Worm (Caenorhabditis elegans) whole organism, L3 larva: ENCODE data around the gene F49C5.7.

ENCODE experiments used
- R02D3.7 ChIP-seq: fragments of 150-350 bp; optimal IDR thresholded peaks from 2 replicates; lab custom pipeline; 2014; ENCODE audit warnings: missing biosample characterization, missing genetic modification characterization
- ama-1 ChIP-seq: fragments of 150-350 bp; optimal IDR thresholded peaks from 2 replicates; lab custom pipeline; 2018
- ceh-16 ChIP-seq: sonication (generic microtip); optimal IDR thresholded peaks from 2 replicates; lab custom pipeline; 2017; ENCODE audit warnings: missing biosample characterization, missing genetic modification characterization
- ceh-28 ChIP-seq: fragments of 150-350 bp; optimal IDR thresholded peaks from 2 replicates; lab custom pipeline; 2014; ENCODE audit warnings: missing biosample characterization, missing genetic modification reagents, missing genetic modification characterization
- ceh-82 ChIP-seq: fragments of 150-350 bp; optimal IDR thresholded peaks from 2 replicates; lab custom pipeline; 2014; ENCODE audit warnings: missing biosample characterization, missing genetic modification characterization
- daf-12 ChIP-seq: fragments of 150-350 bp; optimal IDR thresholded peaks from 2 replicates; lab custom pipeline; 2014; ENCODE audit warnings: missing biosample characterization, missing genetic modification reagents, missing genetic modification characterization
- egl-27 ChIP-seq: sonication (generic microtip); optimal IDR thresholded peaks from 4 replicates; lab custom pipeline; 2017; ENCODE audit warnings: missing biosample characterization, missing genetic modification reagents, missing genetic modification characterization
- egl-5 ChIP-seq: fragments of 150-350 bp; optimal IDR thresholded peaks from 2 replicates; lab custom pipeline; 2017; ENCODE audit warnings: missing biosample characterization, missing genetic modification reagents, missing genetic modification characterization, inconsistent platforms
- elt-1 ChIP-seq: fragments of 150-350 bp; optimal IDR thresholded peaks from 2 replicates; lab custom pipeline; 2014; ENCODE audit warnings: missing biosample characterization, missing genetic modification characterization
- elt-2 ChIP-seq: sonication (generic microtip); optimal IDR thresholded peaks from 2 replicates; lab custom pipeline; 2016; ENCODE audit warnings: missing genetic modification reagents, mild to moderate bottlenecking, missing genetic modification characterization, missing compliant biosample characterization
- elt-3 ChIP-seq, 3 experiments: fragments of 150-350 bp in 1 of 3; sonication (generic microtip) in 2 of 3; optimal IDR thresholded peaks; 2 replicates in 2 of 3; 4 replicates in 1 of 3; lab custom pipeline; 2014 to 2017; ENCODE audit warnings: missing biosample characterization in 3 of 3, missing genetic modification characterization in 3 of 3
- fkh-10 ChIP-seq: sonication (generic microtip); optimal IDR thresholded peaks from 2 replicates; lab custom pipeline; 2017; ENCODE audit warnings: missing biosample characterization, missing genetic modification reagents, missing genetic modification characterization
- fkh-2 ChIP-seq: fragments of 150-350 bp; optimal IDR thresholded peaks from 2 replicates; lab custom pipeline; 2014; ENCODE audit warnings: missing biosample characterization, missing genetic modification reagents, missing genetic modification characterization
- hmg-11 ChIP-seq: sonication (generic microtip); optimal IDR thresholded peaks from 2 replicates; lab custom pipeline; 2016; ENCODE audit warnings: missing genetic modification characterization, missing compliant biosample characterization
- jun-1 ChIP-seq: fragments of 150-350 bp; optimal IDR thresholded peaks from 2 replicates; lab custom pipeline; 2014; ENCODE audit warnings: missing biosample characterization, missing genetic modification reagents, missing genetic modification characterization
- mdl-1 ChIP-seq: fragments of 150-350 bp; optimal IDR thresholded peaks from 2 replicates; lab custom pipeline; 2014; ENCODE audit warnings: missing biosample characterization, missing genetic modification characterization
- mml-1 ChIP-seq: fragments of 150-350 bp; sonication (generic microtip); optimal IDR thresholded peaks from 3 replicates; lab custom pipeline; 2014; ENCODE audit warnings: missing biosample characterization, missing genetic modification characterization
- nfya-1 ChIP-seq: sonication (generic microtip); optimal IDR thresholded peaks from 2 replicates; lab custom pipeline; 2017; ENCODE audit warnings: missing genetic modification characterization, mild to moderate bottlenecking, missing compliant biosample characterization, antibody characterized with exemption, moderate library complexity; ENCODE audit not compliant: insufficient read depth
- nhr-11 ChIP-seq: fragments of 150-350 bp; optimal IDR thresholded peaks from 2 replicates; lab custom pipeline; 2014; ENCODE audit warnings: missing biosample characterization, missing genetic modification characterization
- nhr-12 ChIP-seq: fragments of 150-350 bp; optimal IDR thresholded peaks from 2 replicates; lab custom pipeline; 2014; ENCODE audit warnings: missing biosample characterization, missing genetic modification characterization
- nhr-237 ChIP-seq: fragments of 150-350 bp; optimal IDR thresholded peaks from 2 replicates; lab custom pipeline; 2014; ENCODE audit warnings: missing biosample characterization, missing genetic modification characterization
- nhr-25 ChIP-seq: sonication (generic microtip); optimal IDR thresholded peaks from 2 replicates; lab custom pipeline; 2017; ENCODE audit warnings: missing biosample characterization, missing genetic modification characterization
- nhr-28 ChIP-seq: fragments of 150-350 bp; optimal IDR thresholded peaks from 2 replicates; lab custom pipeline; 2014; ENCODE audit warnings: missing biosample characterization, missing genetic modification characterization
- nhr-43 ChIP-seq: sonication (generic microtip); optimal IDR thresholded peaks from 2 replicates; lab custom pipeline; 2016; ENCODE audit warnings: mild to moderate bottlenecking, missing genetic modification characterization, missing compliant biosample characterization; ENCODE audit not compliant: poor library complexity, severe bottlenecking
- nhr-67 ChIP-seq: fragments of 150-350 bp; optimal IDR thresholded peaks from 2 replicates; lab custom pipeline; 2014; ENCODE audit warnings: missing biosample characterization, missing genetic modification characterization
- nhr-76 ChIP-seq: fragments of 150-350 bp; sonication (generic microtip); optimal IDR thresholded peaks from 5 replicates; lab custom pipeline; 2014; ENCODE audit warnings: missing biosample characterization, missing genetic modification characterization
- nhr-77 ChIP-seq: fragments of 150-350 bp; optimal IDR thresholded peaks from 2 replicates; lab custom pipeline; 2014; ENCODE audit warnings: missing biosample characterization, missing genetic modification characterization
- pha-4 ChIP-seq: fragments of 150-350 bp; optimal IDR thresholded peaks from 2 replicates; lab custom pipeline; 2014; ENCODE audit warnings: missing biosample characterization, missing genetic modification reagents, missing genetic modification characterization
- pqm-1 ChIP-seq: fragments of 150-350 bp; optimal IDR thresholded peaks from 2 replicates; lab custom pipeline; 2017; ENCODE audit warnings: missing biosample characterization, missing genetic modification characterization, inconsistent platforms
- sea-2 ChIP-seq: fragments of 150-350 bp; sonication (generic microtip); optimal IDR thresholded peaks from 4 replicates; lab custom pipeline; 2014; ENCODE audit warnings: missing biosample characterization, missing genetic modification reagents, missing genetic modification characterization
- skn-1 ChIP-seq: fragments of 150-350 bp; optimal IDR thresholded peaks from 2 replicates; lab custom pipeline; 2014; ENCODE audit warnings: missing biosample characterization, missing genetic modification characterization
- snpc-4 ChIP-seq: fragments of 150-350 bp; optimal IDR thresholded peaks from 2 replicates; lab custom pipeline; 2014; ENCODE audit warnings: missing biosample characterization, missing genetic modification characterization
- tbx-2 ChIP-seq: sonication (generic microtip); optimal IDR thresholded peaks from 2 replicates; lab custom pipeline; 2016; ENCODE audit warnings: mild to moderate bottlenecking, missing genetic modification characterization, missing compliant biosample characterization
- unc-39 ChIP-seq: sonication (generic microtip); optimal IDR thresholded peaks from 4 replicates; lab custom pipeline; 2017; ENCODE audit warnings: missing biosample characterization, missing genetic modification characterization
- unc-62 ChIP-seq: fragments of 150-350 bp; sonication (generic microtip); optimal IDR thresholded peaks from 4 replicates; lab custom pipeline; 2014; ENCODE audit warnings: missing biosample characterization, missing genetic modification reagents, missing genetic modification characterization
- zag-1 ChIP-seq: fragments of 150-350 bp; optimal IDR thresholded peaks from 2 replicates; lab custom pipeline; 2014; ENCODE audit warnings: missing biosample characterization, missing genetic modification characterization
- ztf-4 ChIP-seq: fragments of 150-350 bp; optimal IDR thresholded peaks from 2 replicates; lab custom pipeline; 2014; ENCODE audit warnings: missing biosample characterization, missing genetic modification characterization

Gene F49C5.7

DNA sequence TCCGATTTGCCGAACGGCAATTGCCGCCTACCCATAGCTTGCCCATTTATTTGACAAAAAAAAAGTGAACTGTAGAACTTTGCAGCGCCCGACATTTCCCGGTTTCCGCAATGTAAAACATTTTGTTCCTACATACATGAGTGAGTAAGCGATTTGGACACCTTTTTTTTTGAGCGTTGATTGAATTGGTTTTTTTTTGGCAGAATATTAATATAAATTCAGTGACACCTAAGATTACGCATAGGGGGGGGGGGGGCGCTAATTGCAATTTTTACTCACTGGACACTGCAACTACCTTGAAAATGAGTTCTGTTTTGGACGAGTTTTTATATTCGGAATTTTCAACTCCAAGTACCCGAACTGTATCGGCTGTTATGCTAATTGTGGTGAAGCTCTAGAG, 40.4 kb upstream of the F49C5.7 start, which contains the start of gene srx-118:
TSS of gene srx-118 (plus strand) at position 301 of the 400 bp plus-strand sequence.
- TF ChIP-seq ceh-28 (tag; lab: Kevin White, UChicago) (no peak), R02D3.7 (no peak), pha-4 (tag; lab: Kevin White, UChicago) (no peak), nfya-1 (tag; lab: Kevin White, UChicago) (no peak), sea-2 (GFP tag; lab: Kevin White, UChicago) (no peak), mdl-1 (no peak), fkh-2 (tag; lab: Kevin White, UChicago) (no peak), nhr-28 (tag; lab: Kevin White, UChicago) (no peak), snpc-4 (tag; lab: Kevin White, UChicago) (no peak), nhr-25 (no peak), hmg-11 (no peak), unc-39 (tag; lab: Kevin White, UChicago) (no peak), ceh-16 (tag; lab: Kevin White, UChicago) (no peak)

DNA sequence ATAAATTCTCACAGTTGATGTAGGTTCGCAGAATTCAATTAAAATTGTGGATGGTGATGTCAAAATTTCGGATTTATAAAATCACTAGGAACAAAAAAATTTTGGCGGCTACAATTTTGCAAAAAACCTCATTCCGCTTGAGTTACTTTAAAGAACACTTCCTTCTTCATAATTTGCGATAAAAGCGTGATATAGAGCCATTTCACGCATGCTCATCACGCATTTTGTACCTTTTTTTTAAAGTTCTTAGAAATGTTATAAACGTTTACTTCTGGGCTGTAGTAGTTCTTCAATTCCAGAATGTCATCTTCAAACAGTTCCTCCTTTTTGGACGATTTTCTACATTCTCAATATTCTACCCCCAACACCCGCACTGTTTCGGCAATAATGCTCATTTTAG, 38.0 kb upstream of the F49C5.7 start, which contains the start of gene srx-119:
TSS of gene srx-119 (plus strand) at position 301 of the 400 bp plus-strand sequence.
- TF ChIP-seq ceh-82 (tag; lab: Kevin White, UChicago) (no peak), mdl-1 (no peak), ama-1 (lab: Kevin White, UChicago) (no peak), daf-12 (tag; lab: Kevin White, UChicago) (no peak), sea-2 (GFP tag; lab: Kevin White, UChicago) (no peak), ceh-28 (tag; lab: Kevin White, UChicago) (no peak), nhr-12 (tag; lab: Kevin White, UChicago) (no peak), nhr-11 (tag; lab: Kevin White, UChicago) (no peak), elt-1 (tag; lab: Kevin White, UChicago) (no peak), mml-1 (tag; lab: Kevin White, UChicago) (no peak), nfya-1 (tag; lab: Kevin White, UChicago) (no peak), elt-3 (tag; optimal IDR thresholded peaks at IDR 0.05; lab: Kevin White, UChicago) (no peak), zag-1 (tag; lab: Kevin White, UChicago) (no peak)

- TF ChIP-seq mdl-1 (no peak), nhr-77 (tag; lab: Kevin White, UChicago) (no peak), tbx-2 (tag; lab: Kevin White, UChicago) (no peak), zag-1 (tag; lab: Kevin White, UChicago) (no peak), nhr-25 (no peak), nhr-12 (tag; lab: Kevin White, UChicago) (no peak), elt-2 (tag; lab: Kevin White, UChicago) (no peak), egl-5 (tag; lab: Kevin White, UChicago) (no peak), pqm-1 (tag; lab: Kevin White, UChicago) (no peak), elt-1 (tag; lab: Kevin White, UChicago) (no peak), daf-12 (tag; lab: Kevin White, UChicago) (no peak), nhr-67 (tag; lab: Kevin White, UChicago) (no peak), fkh-10 (GFP tag; lab: Kevin White, UChicago) (no peak), unc-62 (GFP tag; lab: Kevin White, UChicago) (no peak)
Measured at ce11 chrII:12530958-12531357, 35.0 kb upstream of the F49C5.7 start, which contains the start of gene srx-120. TSS of gene srx-120 (plus strand) at chrII:12531258.

DNA sequence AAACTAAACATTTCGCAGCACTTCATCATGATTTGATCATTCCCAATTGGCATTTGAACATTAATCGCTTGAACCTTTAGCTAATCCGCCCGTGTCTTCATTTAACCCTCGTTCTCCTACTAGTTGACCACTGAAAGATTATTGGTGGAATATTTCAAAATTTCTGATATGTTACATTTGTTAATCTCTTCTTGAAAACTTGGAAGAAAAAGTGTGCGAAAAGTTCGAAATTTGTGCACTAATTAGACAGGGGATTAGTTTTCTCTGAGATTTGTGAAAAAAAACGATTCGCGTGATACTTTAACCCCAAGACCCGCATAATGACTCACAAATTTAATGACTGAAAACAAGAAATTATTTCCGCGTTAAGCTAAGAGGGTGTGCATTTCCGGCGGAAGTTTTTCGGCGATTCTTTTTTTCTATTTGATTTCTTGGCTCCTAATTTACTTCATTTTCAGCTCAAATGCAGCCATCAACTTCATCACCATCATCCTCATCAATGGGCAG, 30.6 kb upstream of the F49C5.7 start, which contains the start of gene nimk-1:
TSS of gene nimk-1 (plus strand) at position 457 of the 507 bp plus-strand sequence.
- TF ChIP-seq mml-1 (tag; lab: Kevin White, UChicago): no peak
- TF ChIP-seq nfya-1 (tag; lab: Kevin White, UChicago): no peak
- no peak for TF ChIP-seq hmg-11
- TF ChIP-seq mdl-1: no peak
- no peak for TF ChIP-seq nhr-25
- no peak for TF ChIP-seq nhr-43 (tag; lab: Kevin White, UChicago)
- TF ChIP-seq egl-27: no peak
- no peak for TF ChIP-seq skn-1
- TF ChIP-seq unc-39 (tag; lab: Kevin White, UChicago): no peak
- no peak for TF ChIP-seq ztf-4 (tag; lab: Kevin White, UChicago)
- TF ChIP-seq nhr-237: no peak
- no peak for TF ChIP-seq pha-4 (tag; lab: Kevin White, UChicago)
- TF ChIP-seq nhr-76 (tag; lab: Kevin White, UChicago): no peak
- no peak for TF ChIP-seq elt-3 (tag; optimal IDR thresholded peaks at IDR 0.05; lab: Kevin White, UChicago)
- no peak for TF ChIP-seq jun-1 (tag; lab: Kevin White, UChicago)
- no peak for TF ChIP-seq pqm-1 (tag; lab: Kevin White, UChicago)
